Worm (Caenorhabditis elegans) whole organism, L4 larva: ENCODE measurements around the gene str-178.

Experiments used
- ceh-62 ChIP-seq: sonication (generic microtip); optimal IDR thresholded peaks from 2 replicates; lab custom pipeline; 2017; ENCODE audit warnings: missing biosample characterization, missing genetic modification characterization
- cey-2 ChIP-seq: sonication (generic microtip); optimal IDR thresholded peaks from 3 replicates; lab custom pipeline; 2017; ENCODE audit warnings: missing genetic modification characterization, mild to moderate bottlenecking, missing compliant biosample characterization, antibody characterized with exemption, borderline replicate concordance; ENCODE audit not compliant: insufficient read depth
- dve-1 ChIP-seq: sonication (generic microtip); optimal IDR thresholded peaks from 2 replicates; lab custom pipeline; 2017; ENCODE audit warnings: antibody characterized with exemption, mild to moderate bottlenecking, missing genetic modification characterization, missing compliant biosample characterization; ENCODE audit not compliant: insufficient read depth
- unc-62 ChIP-seq, 3 experiments: fragments of 150-350 bp in 1 of 3; sonication (generic microtip); optimal IDR thresholded peaks in 2 of 3; peaks in 1 of 3; 1 replicate in 1 of 3; 2 replicates in 2 of 3; lab custom pipeline; 2014 to 2017; ENCODE audit warnings: missing biosample characterization in 3 of 3, missing genetic modification characterization in 3 of 3, missing genetic modification reagents in 3 of 3, missing genotype in 1 of 3
- vab-7 ChIP-seq: fragments of 200-800 bp; sonication (Bioruptor generic); IDR thresholded peaks from 2 replicates; pipeline ENCODE4 v1.3.6; 2022; ENCODE audit warnings: missing genetic modification reagents, missing genetic modification characterization, missing compliant biosample characterization
- ztf-7 ChIP-seq: fragments of 150-350 bp; optimal IDR thresholded peaks from 2 replicates; lab custom pipeline; 2014; ENCODE audit warnings: missing biosample characterization, missing genetic modification characterization

str-178 gene

ce11 chrV:12667926-12668325 lies 48.4 kb downstream of the str-178 start, which contains the start of gene W05B10.4:
W05B10.4 (plus strand) TSS chrV:12668226.
- TF ChIP-seq cey-2 (tag; lab: Kevin White, UChicago) (no peak), ztf-7 (no peak)
- TF ChIP-seq, all 104 proteins: peak for 0

ce11 chrV:12667397-12667796 lies 49.0 kb downstream of the str-178 start:
- no peak for TF ChIP-seq vab-7 (GFP tag; lab: Robert Waterston, UW)
- peak in 1 of 2 experiments; percentile 28 for TF ChIP-seq unc-62 (GFP tag; optimal IDR thresholded peaks at IDR 0.05 in 1 of 2; lab: Kevin White, UChicago)
- TF ChIP-seq unc-62 (tag; optimal IDR thresholded peaks at IDR 0.05; lab: Kevin White, UChicago) = no peak
- no peak for TF ChIP-seq dve-1
- no peak for TF ChIP-seq ceh-62 (tag; lab: Kevin White, UChicago)
